Worm (Caenorhabditis elegans) whole organism, mixed stage, embryonic: ENCODE measurements around the gene C09B9.7.

Experiments
- cnd-1 ChIP-seq: fragments of 200-800 bp; sonication (Bioruptor generic); optimal IDR thresholded peaks from 2 replicates; lab custom pipeline; 2018; ENCODE audit warnings: mild to moderate bottlenecking, missing genetic modification characterization, missing compliant biosample characterization
- elt-1 ChIP-seq: sonication (generic microtip); optimal IDR thresholded peaks from 2 replicates; lab custom pipeline; 2017; ENCODE audit warnings: missing genetic modification characterization, mild to moderate bottlenecking, missing compliant biosample characterization, antibody characterized with exemption, moderate library complexity, borderline replicate concordance; ENCODE audit not compliant: insufficient read depth
- flh-1 ChIP-seq: fragments of 200-800 bp; sonication (Bioruptor generic); optimal IDR thresholded peaks from 2 replicates; lab custom pipeline; 2018; ENCODE audit warnings: mild to moderate bottlenecking, missing genetic modification characterization, moderate library complexity, missing compliant biosample characterization
- lin-13 ChIP-seq: fragments of 150-350 bp; optimal IDR thresholded peaks from 2 replicates; lab custom pipeline; 2014; ENCODE audit warnings: missing biosample characterization, missing genetic modification characterization
- lsy-2 ChIP-seq: fragments of 150-350 bp; optimal IDR thresholded peaks from 2 replicates; lab custom pipeline; 2014; ENCODE audit warnings: missing biosample characterization, missing genetic modification characterization
- nhr-12 ChIP-seq: fragments of 150-350 bp; optimal IDR thresholded peaks from 2 replicates; lab custom pipeline; 2014; ENCODE audit warnings: missing biosample characterization, missing genetic modification characterization
- sptf-1 ChIP-seq: sonication (generic microtip); optimal IDR thresholded peaks from 2 replicates; lab custom pipeline; 2017; ENCODE audit warnings: mild to moderate bottlenecking, missing genetic modification characterization, moderate library complexity, missing compliant biosample characterization
- unc-39 ChIP-seq: fragments of 150-350 bp; optimal IDR thresholded peaks from 2 replicates; lab custom pipeline; 2014; ENCODE audit warnings: missing biosample characterization, missing genetic modification characterization
- ztf-11 ChIP-seq: fragments of 150-350 bp; optimal IDR thresholded peaks from 2 replicates; lab custom pipeline; 2014; ENCODE audit warnings: missing biosample characterization, missing genetic modification characterization

DNA sequence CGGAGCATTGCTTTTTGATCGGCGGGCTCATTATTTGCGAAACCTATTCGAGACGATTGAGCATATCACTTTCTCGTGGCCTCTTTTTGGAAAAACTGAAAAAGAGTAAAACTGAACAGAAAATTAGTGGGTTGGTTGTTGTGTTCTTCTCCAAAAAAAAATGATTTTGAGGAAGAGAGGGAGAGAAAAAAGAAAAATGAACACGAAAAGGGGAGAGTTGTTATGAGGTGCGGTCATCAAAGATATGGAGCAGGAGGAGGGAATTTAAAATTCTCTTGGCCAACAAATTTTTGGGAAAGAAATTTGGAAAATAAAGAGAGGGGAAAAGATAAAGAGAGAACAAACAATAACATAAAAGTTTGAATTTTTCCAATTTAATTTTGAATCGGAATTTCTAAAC, 15.5 kb downstream of the C09B9.7 start, which contains the start of gene hot-9:
- no peak for TF ChIP-seq unc-39 (tag; lab: Kevin White, UChicago)
- no peak for TF ChIP-seq elt-1 (tag; lab: Kevin White, UChicago)
- TF ChIP-seq cnd-1 (tag; lab: Kevin White, UChicago), result no peak
- TF ChIP-seq lin-13 (tag; lab: Kevin White, UChicago), result no peak
- no peak for TF ChIP-seq ztf-11 (tag; lab: Kevin White, UChicago)
- TF ChIP-seq nhr-12 (tag; lab: Kevin White, UChicago), result no peak
- TF ChIP-seq flh-1 (GFP tag; lab: Kevin White, UChicago), result no peak
- no peak for TF ChIP-seq sptf-1 (tag; lab: Kevin White, UChicago)
- no peak for TF ChIP-seq lsy-2 (tag; lab: Kevin White, UChicago)
